Fruit fly (Drosophila melanogaster) whole organism, embryonic: ENCODE data around the gene CG42540.

Experiments used
- Adf1 ChIP-seq: fragments of 200-800 bp; sonication (Bioruptor generic); IDR thresholded peaks from 2 replicates; pipeline ENCODE4 v1.3.6; 2022; ENCODE audit warnings: missing biosample characterization, missing genetic modification characterization
- CG10267 ChIP-seq: fragments of 200-800 bp; sonication (Bioruptor generic); optimal IDR thresholded peaks from 2 replicates; lab custom pipeline; 2018; ENCODE audit warnings: missing biosample characterization, mild to moderate bottlenecking, missing genetic modification characterization, moderate library complexity
- CG10366 ChIP-seq: fragments of 200-800 bp; sonication (Bioruptor generic); IDR thresholded peaks from 2 replicates; pipeline ENCODE4 v1.3.6; 2022; ENCODE audit warnings: missing biosample characterization, missing genetic modification characterization
- CG11398 ChIP-seq: fragments of 200-800 bp; sonication (Bioruptor generic); optimal IDR thresholded peaks from 2 replicates; lab custom pipeline; 2016; ENCODE audit warnings: missing biosample characterization, missing genetic modification characterization
- CG11456 ChIP-seq: fragments of 200-800 bp; sonication (Bioruptor generic); IDR thresholded peaks from 3 replicates; pipeline ENCODE4 v1.3.6; 2022; ENCODE audit warnings: missing biosample characterization, missing genetic modification characterization
- CG14050 ChIP-seq: fragments of 200-800 bp; sonication (Bioruptor generic); IDR thresholded peaks from 3 replicates; pipeline ENCODE4 v1.3.6; 2022; ENCODE audit warnings: missing biosample characterization, missing genetic modification characterization
- CG14860 ChIP-seq: fragments of 200-800 bp; sonication (Bioruptor generic); IDR thresholded peaks from 3 replicates; pipeline ENCODE4 v1.3.6; 2022; ENCODE audit warnings: missing biosample characterization, missing genetic modification characterization; ENCODE audit not compliant: partially characterized antibody
- CG1602 ChIP-seq: fragments of 200-800 bp; sonication (Bioruptor generic); optimal IDR thresholded peaks from 3 replicates; lab custom pipeline; 2016; ENCODE audit warnings: missing biosample characterization, missing genetic modification characterization
- CG2116 ChIP-seq: fragments of 200-800 bp; sonication (Bioruptor generic); optimal IDR thresholded peaks from 3 replicates; lab custom pipeline; 2018; ENCODE audit warnings: missing biosample characterization, mild to moderate bottlenecking, missing genetic modification characterization
- CG2875 ChIP-seq: fragments of 200-800 bp; sonication (Bioruptor generic); optimal IDR thresholded peaks from 2 replicates; lab custom pipeline; 2017; ENCODE audit warnings: missing biosample characterization, mild to moderate bottlenecking, missing genetic modification characterization, missing genetic modification reagents
- CG32532 ChIP-seq: fragments of 200-800 bp; sonication (Bioruptor generic); IDR thresholded peaks from 2 replicates; pipeline ENCODE4 v1.3.6; 2022; ENCODE audit warnings: missing biosample characterization, missing genetic modification characterization
- CG32772 ChIP-seq: fragments of 200-800 bp; sonication (Bioruptor generic); IDR thresholded peaks from 2 replicates; pipeline ENCODE4 v1.3.6; 2022; ENCODE audit warnings: missing biosample characterization, missing genetic modification characterization
- CG3847 ChIP-seq: fragments of 200-800 bp; sonication (Bioruptor generic); IDR thresholded peaks from 2 replicates; pipeline ENCODE4 v1.3.6; 2022; ENCODE audit warnings: missing biosample characterization, missing genetic modification characterization
- CG4360 ChIP-seq: fragments of 200-800 bp; sonication (Bioruptor generic); IDR thresholded peaks from 2 replicates; pipeline ENCODE4 v1.3.6; 2022; ENCODE audit warnings: missing biosample characterization, missing genetic modification characterization
- CG9876 ChIP-seq: fragments of 200-800 bp; sonication (Bioruptor generic); optimal IDR thresholded peaks from 2 replicates; lab custom pipeline; 2016; ENCODE audit warnings: missing biosample characterization, missing genetic modification characterization
- CrebB ChIP-seq: fragments of 200-800 bp; sonication (Bioruptor generic); optimal IDR thresholded peaks from 3 replicates; lab custom pipeline; 2018; ENCODE audit warnings: missing biosample characterization, mild to moderate bottlenecking, missing genetic modification characterization
- D19B ChIP-seq: fragments of 200-800 bp; sonication (Bioruptor generic); optimal IDR thresholded peaks from 2 replicates; lab custom pipeline; 2017; ENCODE audit warnings: missing biosample characterization, mild to moderate bottlenecking, missing genetic modification characterization
- Dad ChIP-seq: fragments of 200-800 bp; sonication (Bioruptor generic); optimal IDR thresholded peaks from 3 replicates; lab custom pipeline; 2016; ENCODE audit warnings: missing biosample characterization, missing genetic modification characterization
- Dp ChIP-seq: fragments of 200-800 bp; sonication (Bioruptor generic); optimal IDR thresholded peaks from 2 replicates; lab custom pipeline; 2018; ENCODE audit warnings: missing biosample characterization, mild to moderate bottlenecking, missing genetic modification characterization, moderate library complexity
- Gug ChIP-seq: fragments of 200-800 bp; sonication (Bioruptor generic); IDR thresholded peaks from 4 replicates; pipeline ENCODE4 v1.3.6; 2022; ENCODE audit warnings: missing biosample characterization, missing genetic modification characterization
- HLH4C ChIP-seq: fragments of 200-800 bp; sonication (Bioruptor generic); IDR thresholded peaks from 3 replicates; pipeline ENCODE4 v1.3.6; 2022; ENCODE audit warnings: missing biosample characterization, missing genetic modification characterization; ENCODE audit not compliant: partially characterized antibody
- Lim3 ChIP-seq: fragments of 200-800 bp; sonication (Bioruptor generic); IDR thresholded peaks from 2 replicates; pipeline ENCODE4 v1.3.6; 2022; ENCODE audit warnings: missing biosample characterization, missing genetic modification characterization
- Meics ChIP-seq: fragments of 200-800 bp; sonication (Bioruptor generic); optimal IDR thresholded peaks from 2 replicates; lab custom pipeline; 2017; ENCODE audit warnings: missing biosample characterization, mild to moderate bottlenecking, missing genetic modification characterization
- Myb ChIP-seq: fragments of 200-800 bp; sonication (Bioruptor generic); optimal IDR thresholded peaks from 2 replicates; lab custom pipeline; 2016; ENCODE audit warnings: missing biosample characterization, missing genetic modification characterization
- NfI ChIP-seq: fragments of 200-800 bp; sonication (Bioruptor generic); optimal IDR thresholded peaks from 3 replicates; lab custom pipeline; 2018; ENCODE audit warnings: missing biosample characterization, mild to moderate bottlenecking, missing genetic modification characterization, moderate library complexity
- Sry-β ChIP-seq: fragments of 200-800 bp; sonication (Bioruptor generic); optimal IDR thresholded peaks from 2 replicates; lab custom pipeline; 2018; ENCODE audit warnings: missing biosample characterization, mild to moderate bottlenecking, missing genetic modification characterization, moderate library complexity
- al ChIP-seq: fragments of 200-800 bp; sonication (Bioruptor generic); IDR thresholded peaks from 2 replicates; pipeline ENCODE4 v1.3.6; 2022; ENCODE audit warnings: missing biosample characterization, missing genetic modification characterization
- ase ChIP-seq: fragments of 200-800 bp; sonication (Bioruptor generic); IDR thresholded peaks from 3 replicates; pipeline ENCODE4 v1.3.6; 2022; ENCODE audit warnings: missing biosample characterization, missing genetic modification characterization
- btn ChIP-seq: fragments of 200-800 bp; sonication (Bioruptor generic); optimal IDR thresholded peaks from 2 replicates; lab custom pipeline; 2016; ENCODE audit warnings: missing biosample characterization, missing genetic modification characterization
- chif ChIP-seq, 2 experiments: fragments of 200-800 bp; sonication (Bioruptor generic); optimal IDR thresholded peaks; 3 replicates each; lab custom pipeline; 2016; ENCODE audit warnings: missing biosample characterization in 2 of 2, missing genetic modification characterization in 2 of 2
- chinmo ChIP-seq: fragments of 200-800 bp; sonication (Bioruptor generic); IDR thresholded peaks from 4 replicates; pipeline ENCODE4 v1.3.6; 2022; ENCODE audit warnings: missing biosample characterization, missing genetic modification characterization; ENCODE audit not compliant: partially characterized antibody
- dysf ChIP-seq: fragments of 200-800 bp; sonication (Bioruptor generic); IDR thresholded peaks from 3 replicates; pipeline ENCODE4 v1.3.6; 2022; ENCODE audit warnings: missing biosample characterization, missing genetic modification characterization
- fd102C ChIP-seq: fragments of 200-800 bp; sonication (Bioruptor generic); optimal IDR thresholded peaks from 2 replicates; lab custom pipeline; 2018; ENCODE audit warnings: missing biosample characterization, mild to moderate bottlenecking, missing genetic modification characterization, moderate library complexity
- ftz-f1 ChIP-seq: fragments of 200-800 bp; sonication (Bioruptor generic); optimal IDR thresholded peaks from 2 replicates; lab custom pipeline; 2016; ENCODE audit warnings: missing biosample characterization, missing genetic modification characterization
- fu2 ChIP-seq: fragments of 200-800 bp; sonication (Bioruptor generic); optimal IDR thresholded peaks from 2 replicates; lab custom pipeline; 2016; ENCODE audit warnings: missing biosample characterization, missing genetic modification characterization
- grau ChIP-seq: fragments of 200-800 bp; optimal IDR thresholded peaks from 3 replicates; lab custom pipeline; 2019; ENCODE audit warnings: missing biosample characterization, mild to moderate bottlenecking, missing genetic modification characterization, moderate library complexity
- ken ChIP-seq: fragments of 200-800 bp; sonication (Bioruptor generic); IDR thresholded peaks from 3 replicates; pipeline ENCODE4 v1.3.6; 2022; ENCODE audit warnings: missing biosample characterization, missing genetic modification characterization
- lbe ChIP-seq: fragments of 200-800 bp; sonication (Bioruptor generic); optimal IDR thresholded peaks from 2 replicates; lab custom pipeline; 2016; ENCODE audit warnings: missing biosample characterization, mild to moderate bottlenecking, missing genetic modification characterization
- lmd ChIP-seq: fragments of 200-800 bp; sonication (Bioruptor generic); IDR thresholded peaks from 2 replicates; pipeline ENCODE4 v1.3.6; 2022; ENCODE audit warnings: missing biosample characterization, missing genetic modification characterization
- mam ChIP-seq: fragments of 200-800 bp; sonication (Bioruptor generic); optimal IDR thresholded peaks from 3 replicates; lab custom pipeline; 2016; ENCODE audit warnings: missing biosample characterization, missing genetic modification characterization
- nmo ChIP-seq: fragments of 200-800 bp; sonication (Bioruptor generic); optimal IDR thresholded peaks from 2 replicates; lab custom pipeline; 2018; ENCODE audit warnings: missing biosample characterization, mild to moderate bottlenecking, missing genetic modification characterization, moderate library complexity
- seq ChIP-seq: fragments of 200-800 bp; sonication (Bioruptor generic); IDR thresholded peaks from 2 replicates; pipeline ENCODE4 v1.3.6; 2022; ENCODE audit warnings: missing biosample characterization, missing genetic modification characterization
- sna ChIP-seq: fragments of 200-800 bp; sonication (Bioruptor generic); IDR thresholded peaks from 2 replicates; pipeline ENCODE4 v1.3.6; 2022; ENCODE audit warnings: missing biosample characterization, missing genetic modification characterization; ENCODE audit not compliant: partially characterized antibody
- sr ChIP-seq: fragments of 200-800 bp; sonication (Bioruptor generic); IDR thresholded peaks from 3 replicates; pipeline ENCODE4 v1.3.6; 2022; ENCODE audit warnings: missing biosample characterization, missing genetic modification characterization
- tap ChIP-seq: fragments of 200-800 bp; optimal IDR thresholded peaks from 3 replicates; lab custom pipeline; 2019; ENCODE audit warnings: missing biosample characterization, mild to moderate bottlenecking, missing genetic modification characterization, moderate library complexity
- tin ChIP-seq: fragments of 200-800 bp; sonication (Bioruptor generic); optimal IDR thresholded peaks from 3 replicates; lab custom pipeline; 2016; ENCODE audit warnings: missing biosample characterization, missing genetic modification characterization
- tll ChIP-seq, 2 experiments: fragments of 200-800 bp in 1 of 2; fragments of >200 bp in 1 of 2; sonication (Bioruptor generic) in 1 of 2; optimal IDR thresholded peaks; 2 replicates each; lab custom pipeline; 2017 to 2019; ENCODE audit warnings: missing biosample characterization in 2 of 2, missing genetic modification characterization in 2 of 2, mild to moderate bottlenecking in 1 of 2, moderate library complexity in 1 of 2
- toy ChIP-seq: fragments of 200-800 bp; sonication (Bioruptor generic); IDR thresholded peaks from 2 replicates; pipeline ENCODE4 v1.3.6; 2022; ENCODE audit warnings: missing biosample characterization, missing genetic modification characterization
- vnd ChIP-seq: fragments of 200-800 bp; sonication (Bioruptor generic); IDR thresholded peaks from 3 replicates; pipeline ENCODE4 v1.3.6; 2022; ENCODE audit warnings: missing biosample characterization, missing genetic modification characterization; ENCODE audit not compliant: partially characterized antibody

CG42540 gene

dm6 chr3L:4543034-4543806 lies 12.7 kb upstream of the CG42540 start (continued):
- TF ChIP-seq CG3847 (0 out of 2 replicates have a peak, but pooled peaks have one; percentile 26), CG11398 (peak; percentile 19), dysf (GFP tag; lab: Robert Waterston, UW) (peak; percentile 49; the same call in 1 of the 3 replicates), fu2 (GFP tag; lab: Kevin White, UChicago) (peak; percentile 66), sna (GFP tag; lab: Robert Waterston, UW) (no peak), CG14050 (GFP tag; lab: Robert Waterston, UW) (0 out of 3 replicates have a peak, but pooled peaks have one; percentile 13), Lim3 (no peak), Adf1 (GFP tag; lab: Robert Waterston, UW) (peak; percentile 58), toy (GFP tag; lab: Robert Waterston, UW) (no peak), al (peak; percentile 51; the same call in 1 of the 2 replicates), nmo (peak; percentile 5), vnd (GFP tag; lab: Robert Waterston, UW) (no peak), tll (GFP tag; optimal IDR thresholded peaks at IDR 0.05; lab: Kevin White, UChicago) (no peak), ftz-f1 (GFP tag; lab: Kevin White, UChicago) (peak; percentile 97), D19B (peak; percentile 19), ken (GFP tag; lab: Robert Waterston, UW) (0 out of 3 replicates have a peak, but pooled peaks have one; percentile 25), CG2875 (GFP tag; lab: Kevin White, UChicago) (no peak), Dp (GFP tag; lab: Kevin White, UChicago) (no peak), Sry-β (GFP tag; lab: Kevin White, UChicago) (no peak), Meics (GFP tag; lab: Kevin White, UChicago) (peak; percentile 52), NfI (peak; percentile 28), ase (no peak), btn (GFP tag; lab: Kevin White, UChicago) (no peak), HLH4C (GFP tag; lab: Robert Waterston, UW) (no peak), sr (GFP tag; lab: Robert Waterston, UW) (peak; percentile 76), Myb (GFP tag; lab: Kevin White, UChicago) (no peak), CG14860 (no peak), chif (GFP tag; optimal IDR thresholded peaks at IDR 0.05; lab: Kevin White, UChicago) (peak; percentile 39 to 41), tap (tag; lab: Kevin White, UChicago) (no peak), CG11456 (GFP tag; lab: Robert Waterston, UW) (peak; percentile 64; the same call in 2 of the 3 replicates), mam (GFP tag; lab: Kevin White, UChicago) (peak; percentile 66), grau (tag; lab: Kevin White, UChicago) (peak; percentile 35), CG32772 (peak; percentile 70), lbe (peak; percentile 27), CG10366 (peak; percentile 48), CG10267 (tag; lab: Kevin White, UChicago) (peak; percentile 13), fd102C (GFP tag; lab: Kevin White, UChicago) (no peak), CG4360 (GFP tag; lab: Robert Waterston, UW) (peak; percentile 36; the same call in 1 of the 2 replicates), tin (GFP tag; lab: Kevin White, UChicago) (peak; percentile 48), seq (GFP tag; lab: Robert Waterston, UW) (0 out of 2 replicates have a peak, but pooled peaks have one; percentile 37), CG2116 (no peak), CG32532 (GFP tag; lab: Robert Waterston, UW) (peak; percentile 67), CG1602 (peak; percentile 7), Gug (GFP tag; lab: Robert Waterston, UW) (peak; percentile 60; the same call in 1 of the 4 replicates), CrebB (tag; lab: Kevin White, UChicago) (no peak), chinmo (0 out of 4 replicates have a peak, but pooled peaks have one; percentile 68), Dad (GFP tag; lab: Kevin White, UChicago) (peak; percentile 22), CG9876 (GFP tag; lab: Kevin White, UChicago) (peak; percentile 49), lmd (GFP tag; lab: Robert Waterston, UW) (peak; percentile 40; the same call in 1 of the 2 replicates)
